Comparison of ENCODE assay signal across 1 fruit fly cellular context in genomic region chrX:22837338-22837737, dm6.
TF ChIP-seq lines count a peak whose summit lies in the region.

No protein-coding gene starts in this region.

TF ChIP-seq in whole organism, embryonic, 481 proteins besides CTCF, POLR2A, EP300 and RAD21 (continued from another document and continues in another):
- TF ChIP-seq CG7357 (GFP tag; IDR thresholded peaks at IDR 0.05; lab: Robert Waterston, UW) = no peak
- no peak for TF ChIP-seq Trl (optimal IDR thresholded peaks at IDR 0.05; lab: Kevin White, UChicago)
- TF ChIP-seq Trl (GFP tag; optimal IDR thresholded peaks at IDR 0.05; lab: Kevin White, UChicago) = peak; percentile 29
- TF ChIP-seq CG13296 (GFP tag; optimal IDR thresholded peaks at IDR 0.05; lab: Kevin White, UChicago) = no peak
- TF ChIP-seq D19A (tag; optimal IDR thresholded peaks at IDR 0.05; lab: Kevin White, UChicago) = no peak
- no peak for TF ChIP-seq CG10267 (tag; optimal IDR thresholded peaks at IDR 0.05; lab: Kevin White, UChicago)
- TF ChIP-seq CG15011 (GFP tag; optimal IDR thresholded peaks at IDR 0.05; lab: Kevin White, UChicago) = peak; percentile 24
- no peak for TF ChIP-seq Poxn (GFP tag; IDR thresholded peaks at IDR 0.05; lab: Robert Waterston, UW)
- TF ChIP-seq ATbp (GFP tag; optimal IDR thresholded peaks at IDR 0.05; lab: Kevin White, UChicago) = peak; percentile 90
- TF ChIP-seq CG12744 (GFP tag; optimal IDR thresholded peaks at IDR 0.05; lab: Kevin White, UChicago) = no peak
- TF ChIP-seq CG2202 (tag; optimal IDR thresholded peaks at IDR 0.05; lab: Kevin White, UChicago) = peak; percentile 34
- TF ChIP-seq dimm (GFP tag; IDR thresholded peaks at IDR 0.05; lab: Robert Waterston, UW) = 0 out of 2 replicates have a peak, but pooled peaks have one; percentile 37
- no peak for TF ChIP-seq Myb (GFP tag; optimal IDR thresholded peaks at IDR 0.05; lab: Kevin White, UChicago)
- no peak for TF ChIP-seq CG2712 (tag; optimal IDR thresholded peaks at IDR 0.05; lab: Kevin White, UChicago)
- TF ChIP-seq CG15073 (GFP tag; optimal IDR thresholded peaks at IDR 0.05; lab: Kevin White, UChicago) = no peak
- TF ChIP-seq klu (GFP tag; IDR thresholded peaks at IDR 0.05; lab: Robert Waterston, UW) = no peak
- TF ChIP-seq Stat92E (GFP tag; optimal IDR thresholded peaks at IDR 0.05; lab: Kevin White, UChicago) = no peak
- TF ChIP-seq salm (tag; optimal IDR thresholded peaks at IDR 0.05; lab: Kevin White, UChicago) = no peak
- TF ChIP-seq Ravus (GFP tag; IDR thresholded peaks at IDR 0.05; lab: Robert Waterston, UW) = no peak
- no peak for TF ChIP-seq zfh2 (GFP tag; optimal IDR thresholded peaks at IDR 0.05; lab: Kevin White, UChicago)
- no peak for TF ChIP-seq CG6854 (GFP tag; optimal IDR thresholded peaks at IDR 0.05; lab: Kevin White, UChicago)
- TF ChIP-seq croc (GFP tag; conservative IDR thresholded peaks at IDR 0.05; lab: Robert Waterston, UW) = no peak
- no peak for TF ChIP-seq Kr (GFP tag; optimal IDR thresholded peaks at IDR 0.05; lab: Kevin White, UChicago)
- peak; percentile 3 for TF ChIP-seq CG12769 (tag; optimal IDR thresholded peaks at IDR 0.05; lab: Kevin White, UChicago)
- no peak for TF ChIP-seq Bgb (GFP tag; IDR thresholded peaks at IDR 0.05; lab: Robert Waterston, UW; ENCODE audit: partially characterized antibody)
- no peak for TF ChIP-seq stc (GFP tag; IDR thresholded peaks at IDR 0.05; lab: Robert Waterston, UW)
- TF ChIP-seq Optix (GFP tag; IDR thresholded peaks at IDR 0.05; lab: Robert Waterston, UW) = 0 out of 3 replicates have a peak, but pooled peaks have one; percentile 34
- TF ChIP-seq ham (GFP tag; IDR thresholded peaks at IDR 0.05; lab: Robert Waterston, UW) = no peak
- TF ChIP-seq CG11560 (tag; IDR thresholded peaks at IDR 0.05; lab: Robert Waterston, UW) = no peak
- 0 out of 2 replicates have a peak, but pooled peaks have one; percentile 12 for TF ChIP-seq Oaz (GFP tag; IDR thresholded peaks at IDR 0.05; lab: Robert Waterston, UW)
- TF ChIP-seq al (GFP tag; IDR thresholded peaks at IDR 0.05; lab: Robert Waterston, UW) = no peak
- no peak for TF ChIP-seq Deaf1 (tag; optimal IDR thresholded peaks at IDR 0.05; lab: Kevin White, UChicago)
- TF ChIP-seq Mad (GFP tag; optimal IDR thresholded peaks at IDR 0.05; lab: Kevin White, UChicago) = no peak
- TF ChIP-seq CG9932 (GFP tag; IDR thresholded peaks at IDR 0.05; lab: Robert Waterston, UW) = no peak
- TF ChIP-seq CG12659 (GFP tag; optimal IDR thresholded peaks at IDR 0.05; lab: Kevin White, UChicago) = peak; percentile 41
- no peak for TF ChIP-seq CG5953 (GFP tag; IDR thresholded peaks at IDR 0.05; lab: Robert Waterston, UW)
- TF ChIP-seq Dref (GFP tag; IDR thresholded peaks at IDR 0.05; lab: Robert Waterston, UW) = no peak
- no peak for TF ChIP-seq tna (GFP tag; IDR thresholded peaks at IDR 0.05; lab: Robert Waterston, UW; ENCODE audit: partially characterized antibody)
- TF ChIP-seq row (GFP tag; IDR thresholded peaks at IDR 0.05; lab: Robert Waterston, UW) = no peak
- TF ChIP-seq cato (GFP tag; optimal IDR thresholded peaks at IDR 0.05; lab: Kevin White, UChicago; ENCODE audit: borderline replicate concordance) = no peak
- TF ChIP-seq CG33557 (GFP tag; optimal IDR thresholded peaks at IDR 0.05; lab: Kevin White, UChicago) = peak; percentile 25
- no peak for TF ChIP-seq NC2β (GFP tag; optimal IDR thresholded peaks at IDR 0.05; lab: Kevin White, UChicago)
- TF ChIP-seq CG11695 (GFP tag; IDR thresholded peaks at IDR 0.05; lab: Robert Waterston, UW) = peak; percentile 65; the same call in 2 of the 3 replicates
- TF ChIP-seq chinmo (GFP tag; IDR thresholded peaks at IDR 0.05; lab: Robert Waterston, UW; ENCODE audit: partially characterized antibody) = no peak
- no peak for TF ChIP-seq Gug (GFP tag; IDR thresholded peaks at IDR 0.05; lab: Robert Waterston, UW)
- no peak for TF ChIP-seq chn (GFP tag; optimal IDR thresholded peaks at IDR 0.05; lab: Kevin White, UChicago)
- no peak for TF ChIP-seq lov (optimal IDR thresholded peaks at IDR 0.05; lab: Kevin White, UChicago)
- TF ChIP-seq lov (GFP tag; IDR thresholded peaks at IDR 0.05; lab: Robert Waterston, UW) = no peak
- no peak for TF ChIP-seq Eip74EF (GFP tag; optimal IDR thresholded peaks at IDR 0.05; lab: Kevin White, UChicago)
- TF ChIP-seq CG4360 (GFP tag; IDR thresholded peaks at IDR 0.05; lab: Robert Waterston, UW) = no peak
- TF ChIP-seq HLH54F (GFP tag; optimal IDR thresholded peaks at IDR 0.05; lab: Kevin White, UChicago) = no peak
- TF ChIP-seq CG17612 (GFP tag; IDR thresholded peaks at IDR 0.05; lab: Robert Waterston, UW) = no peak
- TF ChIP-seq CG10147 (GFP tag; optimal IDR thresholded peaks at IDR 0.05; lab: Kevin White, UChicago) = no peak
- TF ChIP-seq CG3838 (GFP tag; optimal IDR thresholded peaks at IDR 0.05; lab: Kevin White, UChicago) = no peak
- peak; percentile 24 for TF ChIP-seq ewg (GFP tag; optimal IDR thresholded peaks at IDR 0.05; lab: Kevin White, UChicago)
- no peak for TF ChIP-seq Mes4 (GFP tag; optimal IDR thresholded peaks at IDR 0.05; lab: Kevin White, UChicago)
- no peak for TF ChIP-seq nom (GFP tag; optimal IDR thresholded peaks at IDR 0.05; lab: Kevin White, UChicago)
- TF ChIP-seq Jarid2 (GFP tag; optimal IDR thresholded peaks at IDR 0.05; lab: Kevin White, UChicago) = peak; percentile 3
- TF ChIP-seq CG34224 (GFP tag; IDR thresholded peaks at IDR 0.05; lab: Robert Waterston, UW; ENCODE audit: partially characterized antibody) = no peak
- TF ChIP-seq nmo (GFP tag; optimal IDR thresholded peaks at IDR 0.05; lab: Kevin White, UChicago) = no peak
- TF ChIP-seq D19B (GFP tag; optimal IDR thresholded peaks at IDR 0.05; lab: Kevin White, UChicago) = no peak
- TF ChIP-seq CG3065 (GFP tag; optimal IDR thresholded peaks at IDR 0.05; lab: Kevin White, UChicago) = no peak
- TF ChIP-seq zen2 (GFP tag; IDR thresholded peaks at IDR 0.05; lab: Robert Waterston, UW; ENCODE audit: partially characterized antibody) = no peak
- no peak for TF ChIP-seq her (GFP tag; optimal IDR thresholded peaks at IDR 0.05; lab: Kevin White, UChicago)
- peak; percentile 18 for TF ChIP-seq tio (GFP tag; optimal IDR thresholded peaks at IDR 0.05; lab: Kevin White, UChicago)
- no peak for TF ChIP-seq Sin3A (optimal IDR thresholded peaks at IDR 0.05; lab: Kevin White, UChicago)
- TF ChIP-seq CG12942 (GFP tag; optimal IDR thresholded peaks at IDR 0.05; lab: Kevin White, UChicago) = no peak
- no peak for TF ChIP-seq Dad (GFP tag; optimal IDR thresholded peaks at IDR 0.05; lab: Kevin White, UChicago)
- no peak for TF ChIP-seq H2.0 (GFP tag; IDR thresholded peaks at IDR 0.05; lab: Robert Waterston, UW)
- peak; percentile 78 for TF ChIP-seq zen (tag; optimal IDR thresholded peaks at IDR 0.05; lab: Kevin White, UChicago)
- TF ChIP-seq gcm (GFP tag; optimal IDR thresholded peaks at IDR 0.05; lab: Kevin White, UChicago) = no peak
- TF ChIP-seq hb (GFP tag; IDR thresholded peaks at IDR 0.05; lab: Robert Waterston, UW; ENCODE audit: partially characterized antibody) = no peak
- no peak for TF ChIP-seq gcm2 (GFP tag; optimal IDR thresholded peaks at IDR 0.05; lab: Kevin White, UChicago)
- TF ChIP-seq CG1603 (tag; optimal IDR thresholded peaks at IDR 0.05; lab: Kevin White, UChicago) = peak; percentile 34
- no peak for TF ChIP-seq mirr (GFP tag; optimal IDR thresholded peaks at IDR 0.05; lab: Kevin White, UChicago)
- no peak for TF ChIP-seq ERR (GFP tag; optimal IDR thresholded peaks at IDR 0.05; lab: Kevin White, UChicago)
- TF ChIP-seq CG18619 (GFP tag; optimal IDR thresholded peaks at IDR 0.05; lab: Kevin White, UChicago) = peak; percentile 33
- TF ChIP-seq eve (GFP tag; optimal IDR thresholded peaks at IDR 0.05; lab: Kevin White, UChicago) = no peak
- TF ChIP-seq run (tag; optimal IDR thresholded peaks at IDR 0.05; lab: Kevin White, UChicago) = no peak
- TF ChIP-seq Spps (tag; optimal IDR thresholded peaks at IDR 0.05; lab: Kevin White, UChicago) = no peak
- no peak for TF ChIP-seq CG30403 (GFP tag; optimal IDR thresholded peaks at IDR 0.05; lab: Kevin White, UChicago)
- no peak for TF ChIP-seq gt (GFP tag; IDR thresholded peaks at IDR 0.05; lab: Robert Waterston, UW)
- TF ChIP-seq jumu (GFP tag; optimal IDR thresholded peaks at IDR 0.05; lab: Kevin White, UChicago) = peak; percentile 29
- no peak for TF ChIP-seq BEAF-32 (GFP tag; optimal IDR thresholded peaks at IDR 0.05; lab: Kevin White, UChicago)
- no peak for TF ChIP-seq jing (GFP tag; optimal IDR thresholded peaks at IDR 0.05; lab: Kevin White, UChicago)
- TF ChIP-seq slou (GFP tag; optimal IDR thresholded peaks at IDR 0.05; lab: Kevin White, UChicago) = no peak
- TF ChIP-seq Elba2 (GFP tag; optimal IDR thresholded peaks at IDR 0.05; lab: Kevin White, UChicago) = no peak
- no peak for TF ChIP-seq sna (GFP tag; IDR thresholded peaks at IDR 0.05; lab: Robert Waterston, UW; ENCODE audit: partially characterized antibody)
- TF ChIP-seq CG5245 (GFP tag; optimal IDR thresholded peaks at IDR 0.05; lab: Kevin White, UChicago) = no peak
- TF ChIP-seq H15 (GFP tag; IDR thresholded peaks at IDR 0.05; lab: Robert Waterston, UW) = 0 out of 3 replicates have a peak, but pooled peaks have one; percentile 22
- TF ChIP-seq sens-2 (GFP tag; IDR thresholded peaks at IDR 0.05; lab: Robert Waterston, UW) = no peak
- no peak for TF ChIP-seq sr (GFP tag; IDR thresholded peaks at IDR 0.05; lab: Robert Waterston, UW)
- no peak for TF ChIP-seq Mrtf (GFP tag; IDR thresholded peaks at IDR 0.05; lab: Robert Waterston, UW)
- peak; percentile 41; the same call in 1 of the 3 replicates for TF ChIP-seq dysf (GFP tag; IDR thresholded peaks at IDR 0.05; lab: Robert Waterston, UW)
- TF ChIP-seq CG30431 (GFP tag; optimal IDR thresholded peaks at IDR 0.05; lab: Kevin White, UChicago) = no peak
- TF ChIP-seq gce (GFP tag; IDR thresholded peaks at IDR 0.05; lab: Robert Waterston, UW) = no peak; the same call in 2 of the 3 replicates
- TF ChIP-seq bsh (GFP tag; optimal IDR thresholded peaks at IDR 0.05; lab: Kevin White, UChicago) = peak in 1 of 2 experiments; percentile 56
- TF ChIP-seq CG1024 (GFP tag; IDR thresholded peaks at IDR 0.05; lab: Robert Waterston, UW) = peak; percentile 46; the same call in 1 of the 2 replicates
- peak; percentile 29; the same call in 1 of the 2 replicates for TF ChIP-seq E2f2 (GFP tag; IDR thresholded peaks at IDR 0.05; lab: Robert Waterston, UW)
- peak; percentile 28 for TF ChIP-seq Fer3 (tag; optimal IDR thresholded peaks at IDR 0.05; lab: Kevin White, UChicago)
- peak; percentile 44; the same call in 1 of the 2 replicates for TF ChIP-seq CG14014 (GFP tag; IDR thresholded peaks at IDR 0.05; lab: Robert Waterston, UW)
- TF ChIP-seq Scr (GFP tag; IDR thresholded peaks at IDR 0.05; lab: Robert Waterston, UW; ENCODE audit: partially characterized antibody) = no peak
- TF ChIP-seq CG10565 (GFP tag; optimal IDR thresholded peaks at IDR 0.05; lab: Kevin White, UChicago) = no peak
- TF ChIP-seq CG2116 (GFP tag; optimal IDR thresholded peaks at IDR 0.05; lab: Kevin White, UChicago) = no peak
- no peak for TF ChIP-seq Neu2 (GFP tag; optimal IDR thresholded peaks at IDR 0.05; lab: Kevin White, UChicago; ENCODE audit: borderline replicate concordance)
- no peak for TF ChIP-seq bbx (GFP tag; IDR thresholded peaks at IDR 0.05; lab: Robert Waterston, UW; ENCODE audit: partially characterized antibody)
- TF ChIP-seq inv (GFP tag; IDR thresholded peaks at IDR 0.05; lab: Robert Waterston, UW; ENCODE audit: partially characterized antibody) = no peak
- TF ChIP-seq CG3995 (GFP tag; optimal IDR thresholded peaks at IDR 0.05; lab: Kevin White, UChicago) = no peak
- TF ChIP-seq CoRest (tag; optimal IDR thresholded peaks at IDR 0.05; lab: Kevin White, UChicago) = peak; percentile 2
- no peak; the same call in 1 of the 2 replicates for TF ChIP-seq ro (GFP tag; IDR thresholded peaks at IDR 0.05; lab: Robert Waterston, UW)
- TF ChIP-seq HLHmδ (GFP tag; optimal IDR thresholded peaks at IDR 0.05; lab: Kevin White, UChicago) = no peak
- TF ChIP-seq crol (GFP tag; IDR thresholded peaks at IDR 0.05; lab: Robert Waterston, UW) = 0 out of 2 replicates have a peak, but pooled peaks have one; percentile 17
- TF ChIP-seq Aef1 (GFP tag; IDR thresholded peaks at IDR 0.05; lab: Robert Waterston, UW) = no peak
- no peak for TF ChIP-seq Chrac-16 (GFP tag; optimal IDR thresholded peaks at IDR 0.05; lab: Kevin White, UChicago)
- no peak for TF ChIP-seq Hr3 (GFP tag; optimal IDR thresholded peaks at IDR 0.05; lab: Kevin White, UChicago)
- TF ChIP-seq CG4730 (GFP tag; IDR thresholded peaks at IDR 0.05; lab: Robert Waterston, UW) = no peak
- no peak for TF ChIP-seq sisA (GFP tag; IDR thresholded peaks at IDR 0.05; lab: Robert Waterston, UW)
- peak in 1 of 2 experiments; percentile 88 for TF ChIP-seq tll (GFP tag; optimal IDR thresholded peaks at IDR 0.05; lab: Kevin White, UChicago)
- peak; percentile 33 for TF ChIP-seq CG33213 (GFP tag; optimal IDR thresholded peaks at IDR 0.05; lab: Kevin White, UChicago)
- no peak for TF ChIP-seq pros (GFP tag; optimal IDR thresholded peaks at IDR 0.05; lab: Kevin White, UChicago)
- TF ChIP-seq sqz (GFP tag; optimal IDR thresholded peaks at IDR 0.05; lab: Kevin White, UChicago) = no peak
- no peak for TF ChIP-seq hbn (GFP tag; IDR thresholded peaks at IDR 0.05; lab: Robert Waterston, UW; ENCODE audit: partially characterized antibody)
- peak; percentile 12 for TF ChIP-seq CG12104 (GFP tag; optimal IDR thresholded peaks at IDR 0.05; lab: Kevin White, UChicago)
- TF ChIP-seq pb (GFP tag; optimal IDR thresholded peaks at IDR 0.05; lab: Kevin White, UChicago) = no peak
- no peak for TF ChIP-seq Atf-2 (GFP tag; optimal IDR thresholded peaks at IDR 0.05; lab: Kevin White, UChicago)
- no peak for TF ChIP-seq CG9817 (tag; optimal IDR thresholded peaks at IDR 0.05; lab: Kevin White, UChicago)
- TF ChIP-seq CG31365 (tag; optimal IDR thresholded peaks at IDR 0.05; lab: Kevin White, UChicago) = peak; percentile 20
- no peak for TF ChIP-seq CG12391 (tag; optimal IDR thresholded peaks at IDR 0.05; lab: Kevin White, UChicago)
- TF ChIP-seq lola (GFP tag; optimal IDR thresholded peaks at IDR 0.05; lab: Kevin White, UChicago) = no peak
- TF ChIP-seq CG17829 (tag; optimal IDR thresholded peaks at IDR 0.05; lab: Kevin White, UChicago) = no peak
- TF ChIP-seq CG17361 (GFP tag; IDR thresholded peaks at IDR 0.05; lab: Robert Waterston, UW) = 0 out of 3 replicates have a peak, but pooled peaks have one; percentile 23
- peak; percentile 18 for TF ChIP-seq CG12219 (GFP tag; optimal IDR thresholded peaks at IDR 0.05; lab: Kevin White, UChicago)
- TF ChIP-seq Six4 (GFP tag; optimal IDR thresholded peaks at IDR 0.05; lab: Kevin White, UChicago) = peak; percentile 15
- TF ChIP-seq CG2129 (GFP tag; IDR thresholded peaks at IDR 0.05; lab: Robert Waterston, UW; ENCODE audit: partially characterized antibody) = no peak
